Fruit fly (Drosophila melanogaster): ENCODE measurements around the gene bves.
A peak's percentile ranks its signal among the peaks of the same experiment; 100 is the strongest.

bves gene

DNA sequence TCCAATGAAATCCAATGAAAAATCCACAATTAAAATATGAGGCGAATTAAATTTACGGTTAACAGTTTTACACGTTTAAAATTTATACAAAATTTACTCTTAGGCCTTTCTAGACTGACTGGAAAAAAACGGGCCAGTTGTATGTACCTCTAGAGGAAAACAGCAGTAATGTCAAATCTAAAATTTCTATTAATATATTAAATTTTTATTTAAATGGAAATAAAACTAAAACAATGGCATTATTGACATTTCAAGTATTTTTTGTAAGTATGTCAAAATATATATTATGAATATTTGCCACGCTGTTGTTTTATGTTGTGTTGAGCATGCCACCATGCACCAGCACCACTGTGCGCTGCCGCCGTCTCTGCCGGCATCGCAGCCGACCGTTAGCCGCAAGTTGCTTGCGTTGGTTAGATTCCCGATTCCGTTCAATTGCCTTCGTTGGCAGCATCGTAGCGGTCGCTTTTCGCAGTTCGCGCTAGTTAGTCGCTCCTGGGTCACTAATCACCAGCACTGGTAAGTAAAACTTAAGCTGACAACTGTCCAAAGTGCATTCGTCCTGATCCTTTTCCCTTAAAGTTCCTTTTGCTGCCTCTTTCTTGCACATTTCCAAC is 8.8 kb upstream of the bves start, which contains the start of gene Cbs (continued):
- TF ChIP-seq knrl (GFP tag; IDR thresholded peaks at IDR 0.05; ENCODE audit: partially characterized antibody) (no peak), CG8924 (tag; optimal IDR thresholded peaks at IDR 0.05) (peak; percentile 67), slp2 (GFP tag; optimal IDR thresholded peaks at IDR 0.05) (no peak), pan (optimal IDR thresholded peaks at IDR 0.05) (no peak), pan (GFP tag; optimal IDR thresholded peaks at IDR 0.05 in 1 of 2, IDR thresholded peaks at IDR 0.05 in 1 of 2) (peak in 1 of 2 experiments; percentile 81), CG9215 (GFP tag; IDR thresholded peaks at IDR 0.05) (peak; percentile 60), Oaz (GFP tag; IDR thresholded peaks at IDR 0.05) (0 out of 2 replicates have a peak, but pooled peaks have one; percentile 39), chm (GFP tag; IDR thresholded peaks at IDR 0.05) (peak; percentile 48; the same call in 1 of the 2 replicates), so (GFP tag; IDR thresholded peaks at IDR 0.05) (peak; percentile 66; the same call in 2 of the 3 replicates), sc (optimal IDR thresholded peaks at IDR 0.05) (no peak), sc (GFP tag; optimal IDR thresholded peaks at IDR 0.05) (peak; percentile 23), CG12104 (GFP tag; optimal IDR thresholded peaks at IDR 0.05) (peak; percentile 60), Sin3A (optimal IDR thresholded peaks at IDR 0.05) (no peak), lab (GFP tag; optimal IDR thresholded peaks at IDR 0.05) (peak; percentile 76), fd102C (GFP tag; optimal IDR thresholded peaks at IDR 0.05) (no peak), CG18619 (GFP tag; optimal IDR thresholded peaks at IDR 0.05) (peak; percentile 80), HmgD (GFP tag; optimal IDR thresholded peaks at IDR 0.05) (no peak), Six4 (GFP tag; optimal IDR thresholded peaks at IDR 0.05) (peak; percentile 53), Rx (GFP tag; IDR thresholded peaks at IDR 0.05) (peak; percentile 50; the same call in 1 of the 2 replicates), nerfin-2 (GFP tag; IDR thresholded peaks at IDR 0.05; ENCODE audit: partially characterized antibody) (no peak), pita (GFP tag; optimal IDR thresholded peaks at IDR 0.05) (no peak), trem (tag; optimal IDR thresholded peaks at IDR 0.05) (no peak), cato (GFP tag; optimal IDR thresholded peaks at IDR 0.05; ENCODE audit: borderline replicate concordance) (peak; percentile 30), CG1832 (GFP tag; optimal IDR thresholded peaks at IDR 0.05) (no peak), tin (GFP tag; optimal IDR thresholded peaks at IDR 0.05) (peak; percentile 54), CG10274 (GFP tag; optimal IDR thresholded peaks at IDR 0.05) (peak; percentile 16), ind (GFP tag; optimal IDR thresholded peaks at IDR 0.05) (peak; percentile 56), dan (GFP tag; IDR thresholded peaks at IDR 0.05) (no peak), CG1024 (GFP tag; IDR thresholded peaks at IDR 0.05) (0 out of 2 replicates have a peak, but pooled peaks have one; percentile 32), Atf3 (GFP tag; optimal IDR thresholded peaks at IDR 0.05) (no peak), ssp (GFP tag; IDR thresholded peaks at IDR 0.05) (peak; percentile 43), CG6813 (GFP tag; optimal IDR thresholded peaks at IDR 0.05) (peak; percentile 62), Dip3 (GFP tag; optimal IDR thresholded peaks at IDR 0.05) (peak; percentile 9), jigr1 (GFP tag; IDR thresholded peaks at IDR 0.05) (no peak), CG18764 (GFP tag; optimal IDR thresholded peaks at IDR 0.05) (no peak), CG2129 (GFP tag; IDR thresholded peaks at IDR 0.05; ENCODE audit: partially characterized antibody) (no peak), CG15269 (tag; optimal IDR thresholded peaks at IDR 0.05) (peak; percentile 70), Opbp (GFP tag; IDR thresholded peaks at IDR 0.05; ENCODE audit: partially characterized antibody) (no peak), Eip74EF (GFP tag; optimal IDR thresholded peaks at IDR 0.05) (peak in 1 of 2 experiments; percentile 27), CG12071 (GFP tag; optimal IDR thresholded peaks at IDR 0.05) (no peak), lola (GFP tag; optimal IDR thresholded peaks at IDR 0.05) (peak in 1 of 3 experiments; percentile 68), CG9609 (GFP tag; optimal IDR thresholded peaks at IDR 0.05) (no peak), CG7556 (GFP tag; optimal IDR thresholded peaks at IDR 0.05) (peak; percentile 84), CG4424 (GFP tag; optimal IDR thresholded peaks at IDR 0.05) (peak; percentile 48), pum (GFP tag; optimal IDR thresholded peaks at IDR 0.05) (no peak), ems (GFP tag; optimal IDR thresholded peaks at IDR 0.05) (peak; percentile 27), CG30020 (tag; optimal IDR thresholded peaks at IDR 0.05) (peak; percentile 43), CG3407 (GFP tag; optimal IDR thresholded peaks at IDR 0.05) (no peak), pzg (GFP tag; optimal IDR thresholded peaks at IDR 0.05) (no peak), chn (GFP tag; optimal IDR thresholded peaks at IDR 0.05) (peak; percentile 44)

All from whole organism, embryonic.